Worm (Caenorhabditis elegans) whole organism, L3 larva: ENCODE data around the gene lgg-2.

Experiments used
- R02D3.7 ChIP-seq: fragments of 150-350 bp; optimal IDR thresholded peaks from 2 replicates; lab custom pipeline; 2014; ENCODE audit warnings: missing biosample characterization, missing genetic modification characterization
- ZK546.5 ChIP-seq: sonication (generic microtip); optimal IDR thresholded peaks from 2 replicates; lab custom pipeline; 2017; ENCODE audit warnings: missing biosample characterization, missing genetic modification characterization
- aly-2 ChIP-seq: fragments of 150-350 bp; optimal IDR thresholded peaks from 2 replicates; lab custom pipeline; 2014; ENCODE audit warnings: missing biosample characterization, missing genetic modification characterization
- ama-1 ChIP-seq: fragments of 150-350 bp; optimal IDR thresholded peaks from 2 replicates; lab custom pipeline; 2018
- ceh-16 ChIP-seq: sonication (generic microtip); optimal IDR thresholded peaks from 2 replicates; lab custom pipeline; 2017; ENCODE audit warnings: missing biosample characterization, missing genetic modification characterization
- ceh-28 ChIP-seq: fragments of 150-350 bp; optimal IDR thresholded peaks from 2 replicates; lab custom pipeline; 2014; ENCODE audit warnings: missing biosample characterization, missing genetic modification reagents, missing genetic modification characterization
- ceh-82 ChIP-seq: fragments of 150-350 bp; optimal IDR thresholded peaks from 2 replicates; lab custom pipeline; 2014; ENCODE audit warnings: missing biosample characterization, missing genetic modification characterization
- ceh-9 ChIP-seq: sonication (generic microtip); optimal IDR thresholded peaks from 2 replicates; lab custom pipeline; 2018; ENCODE audit warnings: missing biosample characterization, missing genetic modification characterization
- daf-12 ChIP-seq: fragments of 150-350 bp; optimal IDR thresholded peaks from 2 replicates; lab custom pipeline; 2014; ENCODE audit warnings: missing biosample characterization, missing genetic modification reagents, missing genetic modification characterization
- egl-27 ChIP-seq: sonication (generic microtip); optimal IDR thresholded peaks from 4 replicates; lab custom pipeline; 2017; ENCODE audit warnings: missing biosample characterization, missing genetic modification reagents, missing genetic modification characterization
- egl-5 ChIP-seq: fragments of 150-350 bp; optimal IDR thresholded peaks from 2 replicates; lab custom pipeline; 2017; ENCODE audit warnings: missing biosample characterization, missing genetic modification reagents, missing genetic modification characterization, inconsistent platforms
- elt-1 ChIP-seq: fragments of 150-350 bp; optimal IDR thresholded peaks from 2 replicates; lab custom pipeline; 2014; ENCODE audit warnings: missing biosample characterization, missing genetic modification characterization
- elt-2 ChIP-seq: sonication (generic microtip); optimal IDR thresholded peaks from 2 replicates; lab custom pipeline; 2016; ENCODE audit warnings: missing genetic modification reagents, mild to moderate bottlenecking, missing genetic modification characterization, missing compliant biosample characterization
- elt-3 ChIP-seq, 3 experiments: fragments of 150-350 bp in 1 of 3; sonication (generic microtip) in 2 of 3; optimal IDR thresholded peaks; 2 replicates in 2 of 3; 4 replicates in 1 of 3; lab custom pipeline; 2014 to 2017; ENCODE audit warnings: missing biosample characterization in 3 of 3, missing genetic modification characterization in 3 of 3
- eor-1 ChIP-seq, 2 experiments: fragments of 150-350 bp; optimal IDR thresholded peaks; 2 replicates each; lab custom pipeline; 2014 to 2018; ENCODE audit warnings: missing biosample characterization in 2 of 2, missing genetic modification characterization in 2 of 2
- fkh-10 ChIP-seq: sonication (generic microtip); optimal IDR thresholded peaks from 2 replicates; lab custom pipeline; 2017; ENCODE audit warnings: missing biosample characterization, missing genetic modification reagents, missing genetic modification characterization
- fkh-2 ChIP-seq: fragments of 150-350 bp; optimal IDR thresholded peaks from 2 replicates; lab custom pipeline; 2014; ENCODE audit warnings: missing biosample characterization, missing genetic modification reagents, missing genetic modification characterization
- fos-1 ChIP-seq: fragments of 150-350 bp; optimal IDR thresholded peaks from 2 replicates; lab custom pipeline; 2014; ENCODE audit warnings: missing biosample characterization, missing genetic modification characterization
- hmg-11 ChIP-seq: sonication (generic microtip); optimal IDR thresholded peaks from 2 replicates; lab custom pipeline; 2016; ENCODE audit warnings: missing genetic modification characterization, missing compliant biosample characterization
- jun-1 ChIP-seq: fragments of 150-350 bp; optimal IDR thresholded peaks from 2 replicates; lab custom pipeline; 2014; ENCODE audit warnings: missing biosample characterization, missing genetic modification reagents, missing genetic modification characterization
- lin-15B ChIP-seq: fragments of 150-350 bp; optimal IDR thresholded peaks from 2 replicates; lab custom pipeline; 2014; ENCODE audit warnings: missing biosample characterization, missing genetic modification characterization
- lin-39 ChIP-seq: fragments of 150-350 bp; optimal IDR thresholded peaks from 2 replicates; lab custom pipeline; 2018; ENCODE audit warnings: missing biosample characterization, missing genetic modification reagents, missing genetic modification characterization
- lsy-12 ChIP-seq: sonication (generic microtip); optimal IDR thresholded peaks from 2 replicates; lab custom pipeline; 2016; ENCODE audit warnings: mild to moderate bottlenecking, missing genetic modification characterization, missing compliant biosample characterization
- mdl-1 ChIP-seq: fragments of 150-350 bp; optimal IDR thresholded peaks from 2 replicates; lab custom pipeline; 2014; ENCODE audit warnings: missing biosample characterization, missing genetic modification characterization
- mml-1 ChIP-seq: fragments of 150-350 bp; sonication (generic microtip); optimal IDR thresholded peaks from 3 replicates; lab custom pipeline; 2014; ENCODE audit warnings: missing biosample characterization, missing genetic modification characterization
- nfya-1 ChIP-seq: sonication (generic microtip); optimal IDR thresholded peaks from 2 replicates; lab custom pipeline; 2017; ENCODE audit warnings: missing genetic modification characterization, mild to moderate bottlenecking, missing compliant biosample characterization, antibody characterized with exemption, moderate library complexity; ENCODE audit not compliant: insufficient read depth
- nhr-11 ChIP-seq: fragments of 150-350 bp; optimal IDR thresholded peaks from 2 replicates; lab custom pipeline; 2014; ENCODE audit warnings: missing biosample characterization, missing genetic modification characterization
- nhr-12 ChIP-seq: fragments of 150-350 bp; optimal IDR thresholded peaks from 2 replicates; lab custom pipeline; 2014; ENCODE audit warnings: missing biosample characterization, missing genetic modification characterization
- nhr-23 ChIP-seq: fragments of 150-350 bp; optimal IDR thresholded peaks from 2 replicates; lab custom pipeline; 2014; ENCODE audit warnings: missing biosample characterization, missing genetic modification reagents, missing genetic modification characterization
- nhr-237 ChIP-seq: fragments of 150-350 bp; optimal IDR thresholded peaks from 2 replicates; lab custom pipeline; 2014; ENCODE audit warnings: missing biosample characterization, missing genetic modification characterization
- nhr-25 ChIP-seq: sonication (generic microtip); optimal IDR thresholded peaks from 2 replicates; lab custom pipeline; 2017; ENCODE audit warnings: missing biosample characterization, missing genetic modification characterization
- nhr-28 ChIP-seq: fragments of 150-350 bp; optimal IDR thresholded peaks from 2 replicates; lab custom pipeline; 2014; ENCODE audit warnings: missing biosample characterization, missing genetic modification characterization
- nhr-43 ChIP-seq: sonication (generic microtip); optimal IDR thresholded peaks from 2 replicates; lab custom pipeline; 2016; ENCODE audit warnings: mild to moderate bottlenecking, missing genetic modification characterization, missing compliant biosample characterization; ENCODE audit not compliant: poor library complexity, severe bottlenecking
- nhr-67 ChIP-seq: fragments of 150-350 bp; optimal IDR thresholded peaks from 2 replicates; lab custom pipeline; 2014; ENCODE audit warnings: missing biosample characterization, missing genetic modification characterization
- nhr-76 ChIP-seq: fragments of 150-350 bp; sonication (generic microtip); optimal IDR thresholded peaks from 5 replicates; lab custom pipeline; 2014; ENCODE audit warnings: missing biosample characterization, missing genetic modification characterization
- nhr-77 ChIP-seq: fragments of 150-350 bp; optimal IDR thresholded peaks from 2 replicates; lab custom pipeline; 2014; ENCODE audit warnings: missing biosample characterization, missing genetic modification characterization
- pha-4 ChIP-seq: fragments of 150-350 bp; optimal IDR thresholded peaks from 2 replicates; lab custom pipeline; 2014; ENCODE audit warnings: missing biosample characterization, missing genetic modification reagents, missing genetic modification characterization
- pqm-1 ChIP-seq: fragments of 150-350 bp; optimal IDR thresholded peaks from 2 replicates; lab custom pipeline; 2017; ENCODE audit warnings: missing biosample characterization, missing genetic modification characterization, inconsistent platforms
- sea-2 ChIP-seq: fragments of 150-350 bp; sonication (generic microtip); optimal IDR thresholded peaks from 4 replicates; lab custom pipeline; 2014; ENCODE audit warnings: missing biosample characterization, missing genetic modification reagents, missing genetic modification characterization
- skn-1 ChIP-seq: fragments of 150-350 bp; optimal IDR thresholded peaks from 2 replicates; lab custom pipeline; 2014; ENCODE audit warnings: missing biosample characterization, missing genetic modification characterization
- snpc-4 ChIP-seq: fragments of 150-350 bp; optimal IDR thresholded peaks from 2 replicates; lab custom pipeline; 2014; ENCODE audit warnings: missing biosample characterization, missing genetic modification characterization
- tbx-2 ChIP-seq: sonication (generic microtip); optimal IDR thresholded peaks from 2 replicates; lab custom pipeline; 2016; ENCODE audit warnings: mild to moderate bottlenecking, missing genetic modification characterization, missing compliant biosample characterization
- unc-39 ChIP-seq: sonication (generic microtip); optimal IDR thresholded peaks from 4 replicates; lab custom pipeline; 2017; ENCODE audit warnings: missing biosample characterization, missing genetic modification characterization
- unc-62 ChIP-seq: fragments of 150-350 bp; sonication (generic microtip); optimal IDR thresholded peaks from 4 replicates; lab custom pipeline; 2014; ENCODE audit warnings: missing biosample characterization, missing genetic modification reagents, missing genetic modification characterization
- zag-1 ChIP-seq: fragments of 150-350 bp; optimal IDR thresholded peaks from 2 replicates; lab custom pipeline; 2014; ENCODE audit warnings: missing biosample characterization, missing genetic modification characterization
- ztf-11 ChIP-seq: fragments of 150-350 bp; optimal IDR thresholded peaks from 2 replicates; lab custom pipeline; 2014; ENCODE audit warnings: missing biosample characterization, missing genetic modification characterization
- ztf-4 ChIP-seq: fragments of 150-350 bp; optimal IDR thresholded peaks from 2 replicates; lab custom pipeline; 2014; ENCODE audit warnings: missing biosample characterization, missing genetic modification characterization

Gene lgg-2

ce11 chrIV:10935853-10936491, at the start of gene lgg-2:
lgg-2 (minus strand) TSS chrIV:10935903.
- TF ChIP-seq jun-1 (tag; lab: Kevin White, UChicago) (peak; percentile 95), ZK546.5 (tag; lab: Kevin White, UChicago) (no peak), nhr-77 (tag; lab: Kevin White, UChicago) (no peak), aly-2 (tag; lab: Kevin White, UChicago) (no peak), ztf-4 (tag; lab: Kevin White, UChicago) (peak; percentile 93), unc-39 (tag; lab: Kevin White, UChicago) (no peak), elt-3 (tag; optimal IDR thresholded peaks at IDR 0.05; lab: Kevin White, UChicago) (peak in 2 of 3 experiments; percentile 33 to 49), pqm-1 (tag; lab: Kevin White, UChicago) (peak; percentile 93), fkh-2 (no peak), ceh-16 (tag; lab: Kevin White, UChicago) (no peak), nhr-25 (tag; lab: Kevin White, UChicago) (peak; percentile 98), lin-39 (peak; percentile 67), daf-12 (tag; lab: Kevin White, UChicago) (no peak), ceh-82 (tag; lab: Kevin White, UChicago) (peak; percentile 63), nhr-23 (peak; percentile 99), mml-1 (peak; percentile 30), elt-2 (tag; lab: Kevin White, UChicago) (peak; percentile 92), nhr-43 (tag; lab: Kevin White, UChicago) (peak; percentile 95), eor-1 (tag; optimal IDR thresholded peaks at IDR 0.05; lab: Kevin White, UChicago) (peak in 1 of 2 experiments; percentile 63), ceh-28 (tag; lab: Kevin White, UChicago) (peak; percentile 93), ceh-9 (tag; lab: Kevin White, UChicago) (no peak), nhr-67 (tag; lab: Kevin White, UChicago) (no peak), fkh-10 (GFP tag; lab: Kevin White, UChicago) (peak; percentile 44), hmg-11 (tag; lab: Kevin White, UChicago) (peak; percentile 78), snpc-4 (tag; lab: Kevin White, UChicago) (peak; percentile 78), egl-27 (tag; lab: Kevin White, UChicago) (peak; percentile 87), lin-15B (tag; lab: Kevin White, UChicago) (peak; percentile 82), tbx-2 (tag; lab: Kevin White, UChicago) (peak; percentile 88), sea-2 (GFP tag; lab: Kevin White, UChicago) (no peak), nhr-76 (no peak), mdl-1 (tag; lab: Kevin White, UChicago) (peak; percentile 90), egl-5 (tag; lab: Kevin White, UChicago) (peak; percentile 74), unc-62 (GFP tag; lab: Kevin White, UChicago) (peak; percentile 94), zag-1 (tag; lab: Kevin White, UChicago) (no peak), elt-1 (tag; lab: Kevin White, UChicago) (peak; percentile 88), skn-1 (tag; lab: Kevin White, UChicago) (peak; percentile 30), nfya-1 (peak; percentile 92), nhr-12 (no peak), pha-4 (peak; percentile 95), ama-1 (lab: Kevin White, UChicago) (peak; percentile 73), R02D3.7 (tag; lab: Kevin White, UChicago) (peak; percentile 75), nhr-28 (tag; lab: Kevin White, UChicago) (no peak), nhr-237 (tag; lab: Kevin White, UChicago) (no peak), lsy-12 (tag; lab: Kevin White, UChicago) (peak; percentile 94), fos-1 (tag; lab: Kevin White, UChicago) (peak; percentile 79), ztf-11 (no peak), nhr-11 (tag; lab: Kevin White, UChicago) (peak; percentile 90)
